Fruit fly (Drosophila melanogaster) whole organism, prepupa: Measurements from ENCODE around the gene CG10470.

Experiments
- CG10669 ChIP-seq: fragments of 200-800 bp; sonication (Bioruptor generic); optimal IDR thresholded peaks from 3 replicates; lab custom pipeline; 2018; ENCODE audit warnings: missing biosample characterization, mild to moderate bottlenecking, missing genetic modification characterization, moderate library complexity
- CG4318 ChIP-seq: fragments of 200-800 bp; sonication (Bioruptor generic); optimal IDR thresholded peaks from 3 replicates; lab custom pipeline; 2017; ENCODE audit warnings: missing biosample characterization, mild to moderate bottlenecking, missing genetic modification characterization
- CG6808 ChIP-seq: fragments of 200-800 bp; sonication (Bioruptor generic); optimal IDR thresholded peaks from 3 replicates; lab custom pipeline; 2017; ENCODE audit warnings: missing biosample characterization, missing genetic modification characterization, mild to moderate bottlenecking, moderate library complexity, missing genetic modification reagents
- Gug ChIP-seq: fragments of 200-800 bp; sonication (Bioruptor generic); IDR thresholded peaks from 2 replicates; pipeline ENCODE4 v1.3.6; 2022; ENCODE audit warnings: missing biosample characterization, missing genetic modification characterization
- dsx ChIP-seq: fragments of 200-800 bp; optimal IDR thresholded peaks from 3 replicates; lab custom pipeline; 2019; ENCODE audit warnings: missing biosample characterization, mild to moderate bottlenecking, missing genetic modification characterization, moderate library complexity; ENCODE audit not compliant: poor library complexity, severe bottlenecking
- lz ChIP-seq: fragments of 200-800 bp; sonication (Bioruptor generic); optimal IDR thresholded peaks from 3 replicates; lab custom pipeline; 2016; ENCODE audit warnings: missing biosample characterization, missing genetic modification characterization
- topi ChIP-seq: fragments of 200-800 bp; sonication (Bioruptor generic); optimal IDR thresholded peaks from 3 replicates; lab custom pipeline; 2016; ENCODE audit warnings: missing biosample characterization, missing genetic modification characterization

DNA sequence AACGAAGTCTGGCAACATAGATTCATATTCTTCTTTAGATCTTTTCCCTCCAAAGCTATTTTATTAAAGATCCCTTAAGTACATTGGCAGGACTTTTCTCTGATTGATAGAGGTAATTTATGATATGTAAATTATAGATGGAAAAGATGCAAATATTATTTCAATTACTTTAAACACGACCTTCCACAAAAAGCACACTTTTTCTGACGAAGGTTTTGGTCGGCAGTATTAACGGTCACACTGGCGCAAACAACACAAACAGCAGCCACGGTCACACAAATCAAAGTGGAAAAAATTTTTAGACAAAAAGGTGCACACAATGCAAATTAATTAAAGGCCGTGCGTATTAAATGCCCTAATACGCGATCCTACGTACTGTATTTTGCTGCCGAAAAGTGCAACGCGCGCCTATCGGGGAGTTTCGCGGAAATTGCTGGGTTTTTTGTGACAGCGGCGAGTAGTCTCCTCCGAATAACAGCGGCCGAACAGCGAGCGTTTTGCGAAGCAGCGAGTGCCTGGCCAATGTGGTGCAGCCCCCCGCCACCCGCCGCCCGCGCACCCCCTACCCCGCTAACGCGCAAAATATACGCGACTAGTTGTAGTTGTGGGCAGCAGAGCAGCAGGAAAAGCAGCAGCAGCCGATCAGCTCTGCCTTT is 5.1 kb downstream of the CG10470 start, which contains the start of gene CG10492:
- TF ChIP-seq topi (GFP tag; lab: Kevin White, UChicago), result no peak
- no peak for TF ChIP-seq lz (GFP tag; lab: Kevin White, UChicago)
- no peak for TF ChIP-seq Gug (GFP tag; lab: Robert Waterston, UW)
- TF ChIP-seq CG4318 (GFP tag; lab: Kevin White, UChicago), result no peak
- TF ChIP-seq CG10669 (GFP tag; lab: Kevin White, UChicago), result no peak
- no peak for TF ChIP-seq dsx (GFP tag; lab: Kevin White, UChicago)
- TF ChIP-seq CG6808 (GFP tag; lab: Kevin White, UChicago), result no peak
